Worm (Caenorhabditis elegans) whole organism, L4 larva: ENCODE measurements around the gene mps-1.

Experiments used
- ama-1 ChIP-seq: fragments of 150-350 bp; optimal IDR thresholded peaks from 2 replicates; lab custom pipeline; 2014; ENCODE audit warnings: inconsistent platforms, mixed read lengths
- ces-1 ChIP-seq: fragments of 150-350 bp; sonication (generic microtip); optimal IDR thresholded peaks from 4 replicates; lab custom pipeline; 2014; ENCODE audit warnings: missing biosample characterization, missing genetic modification reagents, missing genetic modification characterization
- hlh-11 ChIP-seq: fragments of 200-800 bp; sonication (Bioruptor generic); optimal IDR thresholded peaks from 2 replicates; lab custom pipeline; 2018; ENCODE audit warnings: mild to moderate bottlenecking, missing genetic modification characterization, missing compliant biosample characterization
- nhr-28 ChIP-seq: fragments of 150-350 bp; optimal IDR thresholded peaks from 2 replicates; lab custom pipeline; 2014; ENCODE audit warnings: missing biosample characterization, missing genetic modification characterization
- vab-7 ChIP-seq: fragments of 200-800 bp; sonication (Bioruptor generic); IDR thresholded peaks from 2 replicates; pipeline ENCODE4 v1.3.6; 2022; ENCODE audit warnings: missing genetic modification reagents, missing genetic modification characterization, missing compliant biosample characterization

ce11 chrII:6247011-6247410 lies 47.1 kb downstream of the mps-1 start, which contains the start of gene T24H7.2:
- no peak for TF ChIP-seq nhr-28
- no peak for TF ChIP-seq hlh-11 (tag; lab: Kevin White, UChicago)
- TF ChIP-seq ama-1 (lab: Kevin White, UChicago): no peak
- no peak for TF ChIP-seq vab-7 (GFP tag; lab: Robert Waterston, UW)
- no peak for TF ChIP-seq ces-1 (GFP tag; lab: Kevin White, UChicago)
